Worm (Caenorhabditis elegans) whole organism, L3 larva: Measurements from ENCODE around the gene cest-6.

Experiments used
- R02D3.7 ChIP-seq: fragments of 150-350 bp; optimal IDR thresholded peaks from 2 replicates; lab custom pipeline; 2014; ENCODE audit warnings: missing biosample characterization, missing genetic modification characterization
- ZK546.5 ChIP-seq: sonication (generic microtip); optimal IDR thresholded peaks from 2 replicates; lab custom pipeline; 2017; ENCODE audit warnings: missing biosample characterization, missing genetic modification characterization
- ama-1 ChIP-seq: fragments of 150-350 bp; optimal IDR thresholded peaks from 2 replicates; lab custom pipeline; 2018
- ceh-28 ChIP-seq: fragments of 150-350 bp; optimal IDR thresholded peaks from 2 replicates; lab custom pipeline; 2014; ENCODE audit warnings: missing biosample characterization, missing genetic modification reagents, missing genetic modification characterization
- ceh-82 ChIP-seq: fragments of 150-350 bp; optimal IDR thresholded peaks from 2 replicates; lab custom pipeline; 2014; ENCODE audit warnings: missing biosample characterization, missing genetic modification characterization
- ceh-9 ChIP-seq: sonication (generic microtip); optimal IDR thresholded peaks from 2 replicates; lab custom pipeline; 2018; ENCODE audit warnings: missing biosample characterization, missing genetic modification characterization
- daf-12 ChIP-seq: fragments of 150-350 bp; optimal IDR thresholded peaks from 2 replicates; lab custom pipeline; 2014; ENCODE audit warnings: missing biosample characterization, missing genetic modification reagents, missing genetic modification characterization
- egl-27 ChIP-seq: sonication (generic microtip); optimal IDR thresholded peaks from 4 replicates; lab custom pipeline; 2017; ENCODE audit warnings: missing biosample characterization, missing genetic modification reagents, missing genetic modification characterization
- elt-1 ChIP-seq: fragments of 150-350 bp; optimal IDR thresholded peaks from 2 replicates; lab custom pipeline; 2014; ENCODE audit warnings: missing biosample characterization, missing genetic modification characterization
- elt-2 ChIP-seq: sonication (generic microtip); optimal IDR thresholded peaks from 2 replicates; lab custom pipeline; 2016; ENCODE audit warnings: missing genetic modification reagents, mild to moderate bottlenecking, missing genetic modification characterization, missing compliant biosample characterization
- fkh-10 ChIP-seq: sonication (generic microtip); optimal IDR thresholded peaks from 2 replicates; lab custom pipeline; 2017; ENCODE audit warnings: missing biosample characterization, missing genetic modification reagents, missing genetic modification characterization
- fkh-2 ChIP-seq: fragments of 150-350 bp; optimal IDR thresholded peaks from 2 replicates; lab custom pipeline; 2014; ENCODE audit warnings: missing biosample characterization, missing genetic modification reagents, missing genetic modification characterization
- fos-1 ChIP-seq: fragments of 150-350 bp; optimal IDR thresholded peaks from 2 replicates; lab custom pipeline; 2014; ENCODE audit warnings: missing biosample characterization, missing genetic modification characterization
- jun-1 ChIP-seq: fragments of 150-350 bp; optimal IDR thresholded peaks from 2 replicates; lab custom pipeline; 2014; ENCODE audit warnings: missing biosample characterization, missing genetic modification reagents, missing genetic modification characterization
- lin-15B ChIP-seq: fragments of 150-350 bp; optimal IDR thresholded peaks from 2 replicates; lab custom pipeline; 2014; ENCODE audit warnings: missing biosample characterization, missing genetic modification characterization
- lin-39 ChIP-seq: fragments of 150-350 bp; optimal IDR thresholded peaks from 2 replicates; lab custom pipeline; 2018; ENCODE audit warnings: missing biosample characterization, missing genetic modification reagents, missing genetic modification characterization
- lsy-12 ChIP-seq: sonication (generic microtip); optimal IDR thresholded peaks from 2 replicates; lab custom pipeline; 2016; ENCODE audit warnings: mild to moderate bottlenecking, missing genetic modification characterization, missing compliant biosample characterization
- mml-1 ChIP-seq: fragments of 150-350 bp; sonication (generic microtip); optimal IDR thresholded peaks from 3 replicates; lab custom pipeline; 2014; ENCODE audit warnings: missing biosample characterization, missing genetic modification characterization
- nfya-1 ChIP-seq: sonication (generic microtip); optimal IDR thresholded peaks from 2 replicates; lab custom pipeline; 2017; ENCODE audit warnings: missing genetic modification characterization, mild to moderate bottlenecking, missing compliant biosample characterization, antibody characterized with exemption, moderate library complexity; ENCODE audit not compliant: insufficient read depth
- nhr-11 ChIP-seq: fragments of 150-350 bp; optimal IDR thresholded peaks from 2 replicates; lab custom pipeline; 2014; ENCODE audit warnings: missing biosample characterization, missing genetic modification characterization
- nhr-237 ChIP-seq: fragments of 150-350 bp; optimal IDR thresholded peaks from 2 replicates; lab custom pipeline; 2014; ENCODE audit warnings: missing biosample characterization, missing genetic modification characterization
- nhr-25 ChIP-seq: sonication (generic microtip); optimal IDR thresholded peaks from 2 replicates; lab custom pipeline; 2017; ENCODE audit warnings: missing biosample characterization, missing genetic modification characterization
- nhr-28 ChIP-seq: fragments of 150-350 bp; optimal IDR thresholded peaks from 2 replicates; lab custom pipeline; 2014; ENCODE audit warnings: missing biosample characterization, missing genetic modification characterization
- nhr-43 ChIP-seq: sonication (generic microtip); optimal IDR thresholded peaks from 2 replicates; lab custom pipeline; 2016; ENCODE audit warnings: mild to moderate bottlenecking, missing genetic modification characterization, missing compliant biosample characterization; ENCODE audit not compliant: poor library complexity, severe bottlenecking
- nhr-67 ChIP-seq: fragments of 150-350 bp; optimal IDR thresholded peaks from 2 replicates; lab custom pipeline; 2014; ENCODE audit warnings: missing biosample characterization, missing genetic modification characterization
- pha-4 ChIP-seq: fragments of 150-350 bp; optimal IDR thresholded peaks from 2 replicates; lab custom pipeline; 2014; ENCODE audit warnings: missing biosample characterization, missing genetic modification reagents, missing genetic modification characterization
- pqm-1 ChIP-seq: fragments of 150-350 bp; optimal IDR thresholded peaks from 2 replicates; lab custom pipeline; 2017; ENCODE audit warnings: missing biosample characterization, missing genetic modification characterization, inconsistent platforms
- sea-2 ChIP-seq: fragments of 150-350 bp; sonication (generic microtip); optimal IDR thresholded peaks from 4 replicates; lab custom pipeline; 2014; ENCODE audit warnings: missing biosample characterization, missing genetic modification reagents, missing genetic modification characterization
- skn-1 ChIP-seq: fragments of 150-350 bp; optimal IDR thresholded peaks from 2 replicates; lab custom pipeline; 2014; ENCODE audit warnings: missing biosample characterization, missing genetic modification characterization
- snpc-4 ChIP-seq: fragments of 150-350 bp; optimal IDR thresholded peaks from 2 replicates; lab custom pipeline; 2014; ENCODE audit warnings: missing biosample characterization, missing genetic modification characterization
- tbx-2 ChIP-seq: sonication (generic microtip); optimal IDR thresholded peaks from 2 replicates; lab custom pipeline; 2016; ENCODE audit warnings: mild to moderate bottlenecking, missing genetic modification characterization, missing compliant biosample characterization
- zag-1 ChIP-seq: fragments of 150-350 bp; optimal IDR thresholded peaks from 2 replicates; lab custom pipeline; 2014; ENCODE audit warnings: missing biosample characterization, missing genetic modification characterization
- ztf-11 ChIP-seq: fragments of 150-350 bp; optimal IDR thresholded peaks from 2 replicates; lab custom pipeline; 2014; ENCODE audit warnings: missing biosample characterization, missing genetic modification characterization
- ztf-4 ChIP-seq: fragments of 150-350 bp; optimal IDR thresholded peaks from 2 replicates; lab custom pipeline; 2014; ENCODE audit warnings: missing biosample characterization, missing genetic modification characterization

Gene cest-6

ce11 chrIV:6881183-6881582 is 47.1 kb downstream of the cest-6 start (continued):
- TF ChIP-seq ZK546.5 (tag; lab: Kevin White, UChicago), result no peak
- TF ChIP-seq ceh-9, result no peak
- TF ChIP-seq pha-4 (tag; lab: Kevin White, UChicago), result peak; percentile 87
- TF ChIP-seq, all 47 proteins: peak for 10

- TF ChIP-seq pqm-1 (peak; percentile 97), pha-4 (tag; lab: Kevin White, UChicago) (peak; percentile 4), ztf-11 (tag; lab: Kevin White, UChicago) (no peak), elt-2 (peak; percentile 98), jun-1 (tag; lab: Kevin White, UChicago) (peak; percentile 53)
Observed at ce11 chrIV:6880415-6880814, 47.9 kb downstream of the cest-6 start.

ce11 chrIV:6879666-6880210 is 48.6 kb downstream of the cest-6 start:
- TF ChIP-seq fkh-10 (no peak), lin-15B (tag; lab: Kevin White, UChicago) (no peak), lsy-12 (no peak), fos-1 (tag; lab: Kevin White, UChicago) (no peak), nhr-67 (no peak), mml-1 (tag; lab: Kevin White, UChicago) (no peak), nhr-237 (tag; lab: Kevin White, UChicago) (no peak), snpc-4 (tag; lab: Kevin White, UChicago) (no peak), nfya-1 (no peak), ztf-4 (tag; lab: Kevin White, UChicago) (no peak), ama-1 (no peak)

DNA sequence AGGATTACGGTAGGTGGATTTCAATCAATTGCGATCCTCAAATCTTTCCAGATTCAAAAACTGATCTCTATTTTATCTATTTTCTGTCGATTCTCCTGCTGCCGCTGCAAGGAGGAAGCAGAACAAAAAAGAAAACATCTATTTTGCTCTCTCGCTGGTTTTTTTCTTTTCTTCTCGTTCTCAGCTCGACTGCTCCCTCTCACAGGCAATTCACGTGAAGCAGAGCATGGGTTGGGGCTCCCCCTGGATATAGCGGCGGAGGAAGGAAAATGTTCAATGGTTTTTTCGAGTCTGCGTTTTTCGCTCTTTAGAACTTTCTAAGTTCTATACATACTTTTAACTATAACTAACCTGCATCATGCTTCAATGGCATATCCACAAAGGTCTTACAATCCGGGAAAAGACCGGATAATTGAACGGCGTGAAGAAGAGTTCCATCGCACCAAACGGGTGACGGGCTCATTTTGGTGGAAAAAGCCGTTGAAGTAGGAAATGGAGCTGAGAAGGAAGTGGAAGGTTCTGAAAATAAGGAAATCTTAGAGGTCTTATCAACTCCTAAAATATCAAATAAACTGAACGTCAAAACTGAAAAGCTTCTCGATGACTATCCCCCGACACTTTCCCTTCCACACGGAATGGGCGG is 49.3 kb downstream of the cest-6 start:
- TF ChIP-seq lin-39 (tag; lab: Kevin White, UChicago), result peak; percentile 33
- no peak for TF ChIP-seq ztf-11 (tag; lab: Kevin White, UChicago)
- TF ChIP-seq nhr-11 (tag; lab: Kevin White, UChicago), result peak; percentile 62
- peak; percentile 38 for TF ChIP-seq pqm-1
- TF ChIP-seq jun-1 (tag; lab: Kevin White, UChicago), result no peak
- no peak for TF ChIP-seq elt-1 (tag; lab: Kevin White, UChicago)
- TF ChIP-seq ceh-82, result no peak
- no peak for TF ChIP-seq ceh-9
- no peak for TF ChIP-seq nhr-28 (tag; lab: Kevin White, UChicago)
- TF ChIP-seq tbx-2, result no peak
- TF ChIP-seq ceh-28 (tag; lab: Kevin White, UChicago), result no peak
- TF ChIP-seq egl-27, result peak; percentile 13
- TF ChIP-seq pha-4 (tag; lab: Kevin White, UChicago), result peak; percentile 87
- TF ChIP-seq skn-1 (tag; lab: Kevin White, UChicago), result peak; percentile 10
- peak; percentile 82 for TF ChIP-seq nfya-1
- TF ChIP-seq zag-1, result no peak
- TF ChIP-seq snpc-4 (tag; lab: Kevin White, UChicago), result no peak
- no peak for TF ChIP-seq ztf-4 (tag; lab: Kevin White, UChicago)
- peak; percentile 15 for TF ChIP-seq fkh-2 (tag; lab: Kevin White, UChicago)
- no peak for TF ChIP-seq lsy-12
- TF ChIP-seq R02D3.7 (tag; lab: Kevin White, UChicago), result no peak
- TF ChIP-seq daf-12 (tag; lab: Kevin White, UChicago), result no peak
- no peak for TF ChIP-seq nhr-43 (tag; lab: Kevin White, UChicago)
- TF ChIP-seq sea-2, result no peak
- TF ChIP-seq nhr-25 (tag; lab: Kevin White, UChicago), result no peak
- peak; percentile 6 for TF ChIP-seq elt-2
- peak; percentile 9 for TF ChIP-seq lin-15B (tag; lab: Kevin White, UChicago)
- peak; percentile 99 for TF ChIP-seq mml-1 (tag; lab: Kevin White, UChicago)
- peak; percentile 72 for TF ChIP-seq fkh-10
